Worm (Caenorhabditis elegans) whole organism, L3 larva: ENCODE measurements around the gene T19D12.10.

Experiments
- elt-2 ChIP-seq: sonication (generic microtip); optimal IDR thresholded peaks from 2 replicates; lab custom pipeline; 2016; ENCODE audit warnings: missing genetic modification reagents, mild to moderate bottlenecking, missing genetic modification characterization, missing compliant biosample characterization
- fkh-10 ChIP-seq: sonication (generic microtip); optimal IDR thresholded peaks from 2 replicates; lab custom pipeline; 2017; ENCODE audit warnings: missing biosample characterization, missing genetic modification reagents, missing genetic modification characterization
- fos-1 ChIP-seq: fragments of 150-350 bp; optimal IDR thresholded peaks from 2 replicates; lab custom pipeline; 2014; ENCODE audit warnings: missing biosample characterization, missing genetic modification characterization
- jun-1 ChIP-seq: fragments of 150-350 bp; optimal IDR thresholded peaks from 2 replicates; lab custom pipeline; 2014; ENCODE audit warnings: missing biosample characterization, missing genetic modification reagents, missing genetic modification characterization
- lin-15B ChIP-seq: fragments of 150-350 bp; optimal IDR thresholded peaks from 2 replicates; lab custom pipeline; 2014; ENCODE audit warnings: missing biosample characterization, missing genetic modification characterization
- nhr-12 ChIP-seq: fragments of 150-350 bp; optimal IDR thresholded peaks from 2 replicates; lab custom pipeline; 2014; ENCODE audit warnings: missing biosample characterization, missing genetic modification characterization
- nhr-76 ChIP-seq: fragments of 150-350 bp; sonication (generic microtip); optimal IDR thresholded peaks from 5 replicates; lab custom pipeline; 2014; ENCODE audit warnings: missing biosample characterization, missing genetic modification characterization
- nhr-77 ChIP-seq: fragments of 150-350 bp; optimal IDR thresholded peaks from 2 replicates; lab custom pipeline; 2014; ENCODE audit warnings: missing biosample characterization, missing genetic modification characterization
- tbx-2 ChIP-seq: sonication (generic microtip); optimal IDR thresholded peaks from 2 replicates; lab custom pipeline; 2016; ENCODE audit warnings: mild to moderate bottlenecking, missing genetic modification characterization, missing compliant biosample characterization
- unc-62 ChIP-seq: fragments of 150-350 bp; sonication (generic microtip); optimal IDR thresholded peaks from 4 replicates; lab custom pipeline; 2014; ENCODE audit warnings: missing biosample characterization, missing genetic modification reagents, missing genetic modification characterization

ce11 chrII:6668496-6668895 is 9.8 kb upstream of the T19D12.10 start:
- TF ChIP-seq jun-1 (tag; lab: Kevin White, UChicago) (no peak), fos-1 (tag; lab: Kevin White, UChicago) (no peak), nhr-76 (tag; lab: Kevin White, UChicago) (no peak), nhr-77 (tag; lab: Kevin White, UChicago) (no peak), tbx-2 (no peak), nhr-12 (tag; lab: Kevin White, UChicago) (no peak), unc-62 (no peak), fkh-10 (no peak), lin-15B (tag; lab: Kevin White, UChicago) (no peak), elt-2 (tag; lab: Kevin White, UChicago) (no peak)
